Fruit fly (Drosophila melanogaster) whole organism, prepupa: ENCODE results near the gene Cyp9f2.
A peak's percentile ranks its signal among the peaks of the same experiment; 100 is the strongest.

Experiments used
- Blimp-1 ChIP-seq: fragments of 200-800 bp; sonication (Bioruptor generic); optimal IDR thresholded peaks from 3 replicates; lab custom pipeline; 2017; ENCODE audit warnings: missing biosample characterization, missing genetic modification characterization, mild to moderate bottlenecking, moderate library complexity, missing genetic modification reagents
- CG10631 ChIP-seq: fragments of 200-800 bp; sonication (Bioruptor generic); optimal IDR thresholded peaks from 2 replicates; lab custom pipeline; 2016; ENCODE audit warnings: missing biosample characterization, missing genetic modification characterization
- CG10669 ChIP-seq: fragments of 200-800 bp; sonication (Bioruptor generic); optimal IDR thresholded peaks from 3 replicates; lab custom pipeline; 2018; ENCODE audit warnings: missing biosample characterization, mild to moderate bottlenecking, missing genetic modification characterization, moderate library complexity
- CG15336 ChIP-seq: fragments of 200-800 bp; sonication (Bioruptor generic); IDR thresholded peaks from 2 replicates; pipeline ENCODE4 v1.3.6; 2022; ENCODE audit warnings: missing biosample characterization, missing genetic modification characterization
- CG1621 ChIP-seq: fragments of 200-800 bp; sonication (Bioruptor generic); optimal IDR thresholded peaks from 3 replicates; lab custom pipeline; 2018; ENCODE audit warnings: missing biosample characterization, mild to moderate bottlenecking, missing genetic modification characterization
- CG31627 ChIP-seq: fragments of 200-800 bp; sonication (Bioruptor generic); optimal IDR thresholded peaks from 3 replicates; lab custom pipeline; 2016; ENCODE audit warnings: missing biosample characterization, missing genetic modification characterization
- CG32006 ChIP-seq: fragments of 200-800 bp; sonication (Bioruptor generic); optimal IDR thresholded peaks from 3 replicates; lab custom pipeline; 2017; ENCODE audit warnings: missing biosample characterization, mild to moderate bottlenecking, missing genetic modification characterization
- CG3919 ChIP-seq: fragments of 200-800 bp; sonication (Bioruptor generic); optimal IDR thresholded peaks from 3 replicates; lab custom pipeline; 2016; ENCODE audit warnings: missing biosample characterization, missing genetic modification characterization
- CG6163 ChIP-seq: fragments of 200-800 bp; sonication (Bioruptor generic); IDR thresholded peaks from 3 replicates; pipeline ENCODE4 v1.3.6; 2022; ENCODE audit warnings: missing biosample characterization, missing genetic modification characterization
- CG6276 ChIP-seq: fragments of 200-800 bp; sonication (Bioruptor generic); optimal IDR thresholded peaks from 2 replicates; lab custom pipeline; 2017; ENCODE audit warnings: missing biosample characterization, mild to moderate bottlenecking, missing genetic modification characterization
- CG6792 ChIP-seq: fragments of 200-800 bp; sonication (Bioruptor generic); optimal IDR thresholded peaks from 3 replicates; lab custom pipeline; 2016; ENCODE audit warnings: missing biosample characterization, missing genetic modification characterization
- CG6808 ChIP-seq: fragments of 200-800 bp; sonication (Bioruptor generic); optimal IDR thresholded peaks from 3 replicates; lab custom pipeline; 2017; ENCODE audit warnings: missing biosample characterization, missing genetic modification characterization, mild to moderate bottlenecking, moderate library complexity, missing genetic modification reagents
- CG6854 ChIP-seq: fragments of 200-800 bp; sonication (Bioruptor generic); optimal IDR thresholded peaks from 2 replicates; lab custom pipeline; 2017; ENCODE audit warnings: missing biosample characterization, mild to moderate bottlenecking, missing genetic modification characterization
- CG7368 ChIP-seq: fragments of 200-800 bp; sonication (Bioruptor generic); optimal IDR thresholded peaks from 3 replicates; lab custom pipeline; 2016; ENCODE audit warnings: missing biosample characterization, missing genetic modification characterization
- CG8319 ChIP-seq: fragments of 200-800 bp; sonication (Bioruptor generic); optimal IDR thresholded peaks from 3 replicates; lab custom pipeline; 2016; ENCODE audit warnings: missing biosample characterization, missing genetic modification characterization
- CG8632 ChIP-seq: fragments of 200-800 bp; sonication (Bioruptor generic); optimal IDR thresholded peaks from 3 replicates; lab custom pipeline; 2016; ENCODE audit warnings: missing biosample characterization, missing genetic modification characterization
- CG9139 ChIP-seq: fragments of 200-800 bp; sonication (Bioruptor generic); optimal IDR thresholded peaks from 3 replicates; lab custom pipeline; 2017; ENCODE audit warnings: missing biosample characterization, mild to moderate bottlenecking, missing genetic modification characterization
- Eip75B ChIP-seq: fragments of 200-800 bp; sonication (Bioruptor generic); optimal IDR thresholded peaks from 3 replicates; lab custom pipeline; 2016; ENCODE audit warnings: missing biosample characterization, missing genetic modification characterization
- Eip78C ChIP-seq: fragments of 200-800 bp; sonication (Bioruptor generic); peaks from one replicate; lab custom pipeline; 2016; ENCODE audit warnings: missing biosample characterization, missing genetic modification characterization
- Eip93F ChIP-seq: fragments of 200-800 bp; sonication (Bioruptor generic); optimal IDR thresholded peaks from 2 replicates; lab custom pipeline; 2016; ENCODE audit warnings: missing biosample characterization, mild to moderate bottlenecking, missing genetic modification characterization
- Ets21C ChIP-seq: fragments of 200-800 bp; sonication (Bioruptor generic); optimal IDR thresholded peaks from 3 replicates; lab custom pipeline; 2016; ENCODE audit warnings: missing biosample characterization, missing genetic modification characterization
- Ets96B ChIP-seq: fragments of 200-800 bp; optimal IDR thresholded peaks from 2 replicates; lab custom pipeline; 2019; ENCODE audit warnings: missing biosample characterization, mild to moderate bottlenecking, missing genetic modification characterization, moderate library complexity
- Hr38 ChIP-seq: sonication (Bioruptor generic); optimal IDR thresholded peaks from 2 replicates; lab custom pipeline; 2016; ENCODE audit warnings: missing biosample characterization, missing genetic modification characterization
- Hr39 ChIP-seq: fragments of 200-800 bp; sonication (Bioruptor generic); optimal IDR thresholded peaks from 2 replicates; lab custom pipeline; 2016; ENCODE audit warnings: missing biosample characterization, missing genetic modification characterization
- Hr4 ChIP-seq: fragments of 200-800 bp; sonication (Bioruptor generic); optimal IDR thresholded peaks from 3 replicates; lab custom pipeline; 2016; ENCODE audit warnings: missing biosample characterization, missing genetic modification characterization
- Met ChIP-seq: fragments of 200-800 bp; sonication (Bioruptor generic); optimal IDR thresholded peaks from 3 replicates; lab custom pipeline; 2016; ENCODE audit warnings: missing biosample characterization, missing genetic modification characterization
- OdsH ChIP-seq: fragments of 200-800 bp; sonication (Bioruptor generic); optimal IDR thresholded peaks from 3 replicates; lab custom pipeline; 2016; ENCODE audit warnings: missing biosample characterization, missing genetic modification characterization
- Sox102F ChIP-seq: fragments of 200-800 bp; sonication (Bioruptor generic); optimal IDR thresholded peaks from 2 replicates; lab custom pipeline; 2016; ENCODE audit warnings: missing biosample characterization, mild to moderate bottlenecking, missing genetic modification characterization
- Sox14 ChIP-seq: fragments of 200-800 bp; sonication (Bioruptor generic); optimal IDR thresholded peaks from 3 replicates; lab custom pipeline; 2016; ENCODE audit warnings: missing biosample characterization, missing genetic modification characterization
- achi ChIP-seq: fragments of 200-800 bp; sonication (Bioruptor generic); optimal IDR thresholded peaks from 3 replicates; lab custom pipeline; 2016; ENCODE audit warnings: missing biosample characterization, missing genetic modification characterization
- acj6 ChIP-seq: fragments of 200-800 bp; sonication (Bioruptor generic); optimal IDR thresholded peaks from 3 replicates; lab custom pipeline; 2016; ENCODE audit warnings: missing biosample characterization, missing genetic modification characterization
- cyc ChIP-seq: fragments of 200-800 bp; sonication (Bioruptor generic); optimal IDR thresholded peaks from 3 replicates; lab custom pipeline; 2016; ENCODE audit warnings: missing biosample characterization, missing genetic modification characterization
- dac ChIP-seq: fragments of 200-800 bp; sonication (Bioruptor generic); optimal IDR thresholded peaks from 2 replicates; lab custom pipeline; 2017; ENCODE audit warnings: missing biosample characterization, mild to moderate bottlenecking, missing genetic modification characterization
- dsx ChIP-seq: fragments of 200-800 bp; optimal IDR thresholded peaks from 3 replicates; lab custom pipeline; 2019; ENCODE audit warnings: missing biosample characterization, mild to moderate bottlenecking, missing genetic modification characterization, moderate library complexity; ENCODE audit not compliant: poor library complexity, severe bottlenecking
- eg ChIP-seq: fragments of 200-800 bp; sonication (Bioruptor generic); IDR thresholded peaks from 3 replicates; pipeline ENCODE4 v1.3.6; 2022; ENCODE audit warnings: missing biosample characterization, missing genetic modification characterization
- esn ChIP-seq: fragments of 200-800 bp; sonication (Bioruptor generic); optimal IDR thresholded peaks from 2 replicates; lab custom pipeline; 2016; ENCODE audit warnings: missing biosample characterization, mild to moderate bottlenecking, missing genetic modification characterization, moderate library complexity
- fd59A ChIP-seq: fragments of 200-800 bp; sonication (Bioruptor generic); optimal IDR thresholded peaks from 2 replicates; lab custom pipeline; 2017; ENCODE audit warnings: missing biosample characterization, mild to moderate bottlenecking, missing genetic modification characterization, missing genetic modification reagents
- fkh ChIP-seq: fragments of 200-800 bp; sonication (Bioruptor generic); optimal IDR thresholded peaks from 3 replicates; lab custom pipeline; 2017; ENCODE audit warnings: missing biosample characterization, mild to moderate bottlenecking, missing genetic modification characterization, moderate library complexity
- lz ChIP-seq: fragments of 200-800 bp; sonication (Bioruptor generic); optimal IDR thresholded peaks from 3 replicates; lab custom pipeline; 2016; ENCODE audit warnings: missing biosample characterization, missing genetic modification characterization
- pdm3 ChIP-seq: fragments of 200-800 bp; sonication (Bioruptor generic); optimal IDR thresholded peaks from 3 replicates; lab custom pipeline; 2016; ENCODE audit warnings: missing biosample characterization, missing genetic modification characterization
- spab ChIP-seq: fragments of 200-800 bp; sonication (Bioruptor generic); optimal IDR thresholded peaks from 2 replicates; lab custom pipeline; 2017; ENCODE audit warnings: missing biosample characterization, mild to moderate bottlenecking, missing genetic modification characterization, missing genetic modification reagents
- ss ChIP-seq, 2 experiments: fragments of 200-800 bp; sonication (Bioruptor generic); optimal IDR thresholded peaks; 2 replicates in 1 of 2; 3 replicates in 1 of 2; lab custom pipeline; 2017 to 2018; ENCODE audit warnings: mild to moderate bottlenecking in 2 of 2, missing biosample characterization in 2 of 2, missing genetic modification characterization in 2 of 2, moderate library complexity in 1 of 2
- topi ChIP-seq: fragments of 200-800 bp; sonication (Bioruptor generic); optimal IDR thresholded peaks from 3 replicates; lab custom pipeline; 2016; ENCODE audit warnings: missing biosample characterization, missing genetic modification characterization
- vri ChIP-seq: fragments of 200-800 bp; sonication (Bioruptor generic); optimal IDR thresholded peaks from 3 replicates; lab custom pipeline; 2016; ENCODE audit warnings: missing biosample characterization, mild to moderate bottlenecking, missing genetic modification characterization

Gene Cyp9f2

DNA sequence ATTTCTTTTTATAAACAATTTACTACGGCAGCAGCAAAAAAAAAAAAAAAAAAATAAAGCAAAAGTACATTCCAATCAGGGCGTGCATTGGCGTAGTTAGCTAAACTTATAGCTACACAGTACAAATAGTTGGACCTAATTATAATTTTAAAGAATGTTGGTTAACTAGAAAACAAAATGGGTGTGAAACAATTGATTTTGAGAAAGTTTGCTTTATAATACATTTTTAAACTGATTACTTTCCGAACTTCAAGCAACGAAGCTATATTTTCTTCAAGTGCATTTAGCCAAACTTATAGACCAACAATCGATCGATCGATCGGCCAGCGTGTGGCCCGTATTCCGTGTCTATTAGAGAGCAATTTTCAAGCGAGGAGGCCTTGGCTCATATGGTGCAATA is 45.5 kb upstream of the Cyp9f2 start (continued):
- no peak for TF ChIP-seq fkh (GFP tag; lab: Kevin White, UChicago)
- no peak for TF ChIP-seq Hr39 (GFP tag; lab: Kevin White, UChicago)
- no peak for TF ChIP-seq Hr38 (GFP tag; lab: Kevin White, UChicago)
- TF ChIP-seq Eip75B (GFP tag; lab: Kevin White, UChicago) = no peak
- TF ChIP-seq Met (GFP tag; lab: Kevin White, UChicago) = no peak
- peak; percentile 30 for TF ChIP-seq CG3919
- peak; percentile 71 for TF ChIP-seq CG15336
- TF ChIP-seq dac (GFP tag; lab: Kevin White, UChicago) = no peak
- TF ChIP-seq CG10669 (GFP tag; lab: Kevin White, UChicago) = no peak
- no peak for TF ChIP-seq Blimp-1
- no peak for TF ChIP-seq cyc (GFP tag; lab: Kevin White, UChicago)
- no peak for TF ChIP-seq CG1621 (tag; lab: Kevin White, UChicago)
- no peak for TF ChIP-seq acj6 (GFP tag; lab: Kevin White, UChicago)
- TF ChIP-seq CG6808 (GFP tag; lab: Kevin White, UChicago) = no peak
- TF ChIP-seq Sox14 = no peak
- peak; percentile 65; the same call in 1 of the 3 replicates for TF ChIP-seq eg (GFP tag; lab: Robert Waterston, UW)
- TF ChIP-seq Ets96B (tag; lab: Kevin White, UChicago) = peak; percentile 7
- TF ChIP-seq fd59A (GFP tag; lab: Kevin White, UChicago) = no peak
- no peak for TF ChIP-seq CG10631 (GFP tag; lab: Kevin White, UChicago)
- TF ChIP-seq Sox102F (GFP tag; lab: Kevin White, UChicago) = no peak
- TF ChIP-seq pdm3 (GFP tag; lab: Kevin White, UChicago) = no peak
- peak; percentile 5 for TF ChIP-seq CG31627 (GFP tag; lab: Kevin White, UChicago)
- no peak for TF ChIP-seq CG6792 (GFP tag; lab: Kevin White, UChicago)
- no peak for TF ChIP-seq Ets21C
- no peak for TF ChIP-seq ss (GFP tag; optimal IDR thresholded peaks at IDR 0.05; lab: Kevin White, UChicago)

DNA sequence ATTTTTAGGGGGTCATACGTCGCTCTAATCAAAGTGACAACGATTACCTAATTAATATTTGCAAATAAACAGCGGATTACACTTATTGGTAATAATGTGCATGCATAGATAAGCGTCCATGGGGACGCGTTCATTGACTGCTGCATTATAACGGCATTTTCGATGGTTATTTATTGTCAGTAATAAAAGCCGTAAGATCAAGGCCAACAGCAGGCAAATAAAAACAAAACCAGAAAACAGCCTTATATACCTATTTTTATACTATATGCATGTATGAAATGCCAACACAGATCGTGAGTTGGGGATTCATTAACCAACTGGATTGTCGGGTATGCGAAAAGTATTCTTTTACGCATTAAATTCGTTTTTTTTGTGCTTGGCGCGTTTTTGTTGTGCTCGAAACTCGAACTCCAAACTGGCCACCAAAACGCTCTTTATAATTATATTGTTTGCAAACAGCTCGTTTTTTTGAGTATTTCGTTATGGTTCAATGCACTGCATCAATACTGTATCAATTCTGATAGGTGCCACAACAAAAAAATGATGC is 45.0 kb upstream of the Cyp9f2 start:
- peak; percentile 47 for TF ChIP-seq Eip93F
- TF ChIP-seq Eip78C = peak; percentile 37
- TF ChIP-seq Sox14 = no peak
- TF ChIP-seq Met (GFP tag; lab: Kevin White, UChicago) = no peak
- TF ChIP-seq CG10631 (GFP tag; lab: Kevin White, UChicago) = no peak
- TF ChIP-seq CG10669 (GFP tag; lab: Kevin White, UChicago) = no peak
- TF ChIP-seq CG6792 (GFP tag; lab: Kevin White, UChicago) = no peak
- TF ChIP-seq vri (GFP tag; lab: Kevin White, UChicago) = peak; percentile 81
- TF ChIP-seq ss (GFP tag; optimal IDR thresholded peaks at IDR 0.05; lab: Kevin White, UChicago) = no peak
- no peak for TF ChIP-seq pdm3 (GFP tag; lab: Kevin White, UChicago)

DNA sequence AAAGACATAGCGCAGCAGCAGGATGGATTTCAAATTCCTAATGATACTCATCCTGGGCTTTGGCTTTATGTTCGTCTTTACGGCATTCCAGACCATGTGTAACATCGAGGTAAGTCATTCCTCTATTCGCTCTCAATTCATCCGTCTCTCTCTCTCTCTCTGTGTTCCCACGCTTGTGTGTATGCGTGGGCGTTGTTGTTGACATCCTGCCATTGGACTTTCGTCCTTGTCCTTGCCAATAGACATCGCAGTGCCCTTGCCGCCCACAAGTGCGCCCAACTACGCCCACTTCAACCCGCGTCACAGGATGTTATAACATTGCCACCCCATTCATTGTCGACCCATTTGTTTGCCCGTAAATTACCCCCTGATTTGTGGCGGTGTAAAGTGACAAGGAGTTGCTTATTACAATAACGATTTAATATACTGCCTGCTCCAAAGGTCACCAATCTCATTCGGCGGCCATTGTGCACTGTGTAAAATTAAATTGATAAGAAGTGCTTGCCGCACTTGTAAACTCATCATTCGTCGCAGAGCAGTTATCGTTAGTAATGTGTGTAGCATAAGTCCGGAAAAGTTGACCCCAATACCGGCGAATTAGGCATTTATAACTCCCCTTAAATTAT is 43.9 kb upstream of the Cyp9f2 start:
- TF ChIP-seq spab (peak; percentile 1), CG8632 (GFP tag; lab: Kevin White, UChicago) (no peak), cyc (GFP tag; lab: Kevin White, UChicago) (no peak), dsx (no peak), Blimp-1 (no peak), Eip75B (GFP tag; lab: Kevin White, UChicago) (no peak), pdm3 (GFP tag; lab: Kevin White, UChicago) (no peak), Sox102F (GFP tag; lab: Kevin White, UChicago) (no peak), topi (GFP tag; lab: Kevin White, UChicago) (no peak), CG6276 (GFP tag; lab: Kevin White, UChicago) (no peak), CG8319 (GFP tag; lab: Kevin White, UChicago) (no peak), lz (GFP tag; lab: Kevin White, UChicago) (no peak), esn (GFP tag; lab: Kevin White, UChicago) (no peak), vri (GFP tag; lab: Kevin White, UChicago) (no peak), CG7368 (GFP tag; lab: Kevin White, UChicago) (no peak), CG6163 (no peak), CG6808 (GFP tag; lab: Kevin White, UChicago) (no peak), OdsH (GFP tag; lab: Kevin White, UChicago) (no peak), Eip78C (peak; percentile 52), Hr4 (GFP tag; lab: Kevin White, UChicago) (no peak), CG9139 (GFP tag; lab: Kevin White, UChicago) (peak; percentile 6), Eip93F (no peak), CG6792 (GFP tag; lab: Kevin White, UChicago) (no peak), CG6854 (GFP tag; lab: Kevin White, UChicago) (peak; percentile 2), Ets21C (no peak), achi (GFP tag; lab: Kevin White, UChicago) (no peak), CG32006 (GFP tag; lab: Kevin White, UChicago) (no peak), CG15336 (no peak)
